Fruit fly (Drosophila melanogaster): Measurements from ENCODE around the gene NAAT1.

- TF ChIP-seq pan (optimal IDR thresholded peaks at IDR 0.05) (no peak), usp (GFP tag; optimal IDR thresholded peaks at IDR 0.05) (no peak), psq (optimal IDR thresholded peaks at IDR 0.05) (no peak), EcR (GFP tag; optimal IDR thresholded peaks at IDR 0.05) (no peak), CG8478 (optimal IDR thresholded peaks at IDR 0.05) (no peak)
These were observed 18.6 kb upstream of the NAAT1 start, which contains the start of gene CG15784 for dm6 chrX:5429271-5429670.
